Worm (Caenorhabditis elegans): Measurements from ENCODE around the gene C14C11.4.

Gene C14C11.4

ce11 chrV:5684534-5684933 is 37.1 kb downstream of the C14C11.4 start, which contains the start of the genes hmgs-1 and F25B4.4 (continued):
- TF ChIP-seq hmg-1.2 (GFP tag; IDR thresholded peaks at IDR 0.05) (peak; percentile 55), nhr-90 (tag; optimal IDR thresholded peaks at IDR 0.05) (no peak), mel-28 (tag; optimal IDR thresholded peaks at IDR 0.05; ENCODE audit: borderline replicate concordance) (no peak), let-607 (tag; optimal IDR thresholded peaks at IDR 0.05) (peak in 1 of 2 experiments; percentile 10), egrh-3 (GFP tag; IDR thresholded peaks at IDR 0.05) (peak; percentile 42), Y53F4B.3 (GFP tag; IDR thresholded peaks at IDR 0.05) (no peak), lin-54 (GFP tag; optimal IDR thresholded peaks at IDR 0.05) (peak; percentile 85), F49E8.2 (tag; optimal IDR thresholded peaks at IDR 0.05; ENCODE audit: insufficient read depth) (peak; percentile 57), B0261.1 (tag; optimal IDR thresholded peaks at IDR 0.05) (no peak), aptf-2 (GFP tag; conservative IDR thresholded peaks at IDR 0.05) (no peak), ceh-79 (tag; optimal IDR thresholded peaks at IDR 0.05) (no peak), dpl-1 (GFP tag; optimal IDR thresholded peaks at IDR 0.05) (peak; percentile 43), attf-5 (GFP tag; optimal IDR thresholded peaks at IDR 0.05) (peak; percentile 93), ztf-6 (GFP tag; IDR thresholded peaks at IDR 0.05) (no peak), let-526 (GFP tag; IDR thresholded peaks at IDR 0.05) (no peak), sptf-2 (GFP tag; optimal IDR thresholded peaks at IDR 0.05) (no peak), dox-1 (GFP tag; IDR thresholded peaks at IDR 0.05) (peak; percentile 85), bed-1 (GFP tag; IDR thresholded peaks at IDR 0.05) (no peak), zfh-2 (GFP tag; conservative IDR thresholded peaks at IDR 0.05) (no peak), pha-4 (tag; optimal IDR thresholded peaks at IDR 0.05) (peak; percentile 68), Y56A3A.18 (GFP tag; IDR thresholded peaks at IDR 0.05) (no peak), lsl-1 (GFP tag; optimal IDR thresholded peaks at IDR 0.05) (peak; percentile 65), pbrm-1 (GFP tag; IDR thresholded peaks at IDR 0.05) (peak; percentile 83), snpc-3.4 (tag; optimal IDR thresholded peaks at IDR 0.05) (peak; percentile 51), F57C9.4 (tag; optimal IDR thresholded peaks at IDR 0.05) (no peak), unc-130 (GFP tag; optimal IDR thresholded peaks at IDR 0.05) (peak; percentile 30), mxl-1 (tag; optimal IDR thresholded peaks at IDR 0.05) (no peak), mcd-1 (GFP tag; IDR thresholded peaks at IDR 0.05) (peak; percentile 86), madf-8 (GFP tag; conservative IDR thresholded peaks at IDR 0.05) (peak; percentile 58), hlh-26 (GFP tag; conservative IDR thresholded peaks at IDR 0.05) (no peak), him-1 (tag; optimal IDR thresholded peaks at IDR 0.05) (peak; percentile 22), somi-1 (GFP tag; optimal IDR thresholded peaks at IDR 0.05) (no peak), athp-1 (tag; optimal IDR thresholded peaks at IDR 0.05) (no peak), xnd-1 (tag; optimal IDR thresholded peaks at IDR 0.05) (peak; percentile 37), nhr-27 (tag; optimal IDR thresholded peaks at IDR 0.05) (no peak), cebp-1 (GFP tag; IDR thresholded peaks at IDR 0.05) (peak; percentile 58; the same call in 1 of the 2 replicates), cebp-1 (tag; optimal IDR thresholded peaks at IDR 0.05) (peak; percentile 84), nhr-80 (tag; optimal IDR thresholded peaks at IDR 0.05) (peak; percentile 6), sea-2 (GFP tag; IDR thresholded peaks at IDR 0.05) (no peak), ets-4 (GFP tag; optimal IDR thresholded peaks at IDR 0.05) (no peak), F55B11.4 (tag; optimal IDR thresholded peaks at IDR 0.05; ENCODE audit: borderline replicate concordance, insufficient read depth) (no peak), egl-44 (GFP tag; IDR thresholded peaks at IDR 0.05) (no peak), F33H1.4 (GFP tag; IDR thresholded peaks at IDR 0.05) (peak; percentile 98), unc-62 (GFP tag; optimal IDR thresholded peaks at IDR 0.05) (no peak), snpc-4 (GFP tag; optimal IDR thresholded peaks at IDR 0.05) (peak; percentile 48), snpc-4 (tag; optimal IDR thresholded peaks at IDR 0.05) (peak; percentile 15 to 69 (median 47)), madf-3 (GFP tag; IDR thresholded peaks at IDR 0.05) (0 out of 2 replicates have a peak, but pooled peaks have one; percentile 30), snpc-1.1 (tag; optimal IDR thresholded peaks at IDR 0.05; ENCODE audit: insufficient read depth) (no peak), tbp1 (GFP tag; optimal IDR thresholded peaks at IDR 0.05) (peak; percentile 66)
